ENCODE assay signal across 5 worm cellular contexts in genomic region chrII:2438180-2438579, ce11.
TF ChIP-seq lines count a peak whose summit lies in the region.

No protein-coding gene starts in this region.

TF ChIP-seq in whole organism, L1 larva, 84 proteins besides CTCF, POLR2A, EP300 and RAD21:
- peak; percentile 62 for TF ChIP-seq elt-2 (tag; optimal IDR thresholded peaks at IDR 0.05; lab: Kevin White, UChicago)
- no peak for TF ChIP-seq hlh-17 (GFP tag; optimal IDR thresholded peaks at IDR 0.05; lab: Kevin White, UChicago; ENCODE audit: borderline replicate concordance)
- TF ChIP-seq sup-37 (GFP tag; optimal IDR thresholded peaks at IDR 0.05; lab: Kevin White, UChicago), result no peak
TF ChIP-seq in whole organism, L1 larva: peak in this region for 1.

TF ChIP-seq in whole organism, L2 larva, 48 proteins besides CTCF, POLR2A, EP300 and RAD21:
- TF ChIP-seq ama-1 (optimal IDR thresholded peaks at IDR 0.05; lab: Kevin White, UChicago) (no peak), nhr-129 (tag; optimal IDR thresholded peaks at IDR 0.05; lab: Kevin White, UChicago) (no peak), ceh-16 (tag; optimal IDR thresholded peaks at IDR 0.05; lab: Kevin White, UChicago) (no peak), fos-1 (tag; optimal IDR thresholded peaks at IDR 0.05; lab: Kevin White, UChicago) (peak; percentile 21)

TF ChIP-seq in whole organism, L3 larva, 47 proteins besides CTCF, POLR2A, EP300 and RAD21:
- no peak for TF ChIP-seq unc-62 (GFP tag; optimal IDR thresholded peaks at IDR 0.05; lab: Kevin White, UChicago)
- peak; percentile 34 for TF ChIP-seq pqm-1 (tag; optimal IDR thresholded peaks at IDR 0.05; lab: Kevin White, UChicago)
- TF ChIP-seq nhr-25 (tag; optimal IDR thresholded peaks at IDR 0.05; lab: Kevin White, UChicago), result no peak
- no peak for TF ChIP-seq ceh-16 (tag; optimal IDR thresholded peaks at IDR 0.05; lab: Kevin White, UChicago)
- TF ChIP-seq nhr-23 (tag; optimal IDR thresholded peaks at IDR 0.05; lab: Kevin White, UChicago), result no peak
- TF ChIP-seq ztf-4 (tag; optimal IDR thresholded peaks at IDR 0.05; lab: Kevin White, UChicago), result no peak
- TF ChIP-seq hmg-11 (tag; optimal IDR thresholded peaks at IDR 0.05; lab: Kevin White, UChicago), result no peak
- TF ChIP-seq elt-2 (tag; optimal IDR thresholded peaks at IDR 0.05; lab: Kevin White, UChicago), result peak; percentile 75
- TF ChIP-seq fkh-10 (GFP tag; optimal IDR thresholded peaks at IDR 0.05; lab: Kevin White, UChicago), result no peak
- TF ChIP-seq lin-39 (tag; optimal IDR thresholded peaks at IDR 0.05; lab: Kevin White, UChicago), result no peak
- no peak for TF ChIP-seq egl-27 (tag; optimal IDR thresholded peaks at IDR 0.05; lab: Kevin White, UChicago)
- TF ChIP-seq fkh-2 (tag; optimal IDR thresholded peaks at IDR 0.05; lab: Kevin White, UChicago), result no peak
- no peak for TF ChIP-seq eor-1 (tag; optimal IDR thresholded peaks at IDR 0.05; lab: Kevin White, UChicago)
- TF ChIP-seq nfya-1 (tag; optimal IDR thresholded peaks at IDR 0.05; lab: Kevin White, UChicago; ENCODE audit: insufficient read depth), result no peak
- no peak for TF ChIP-seq elt-1 (tag; optimal IDR thresholded peaks at IDR 0.05; lab: Kevin White, UChicago)
- TF ChIP-seq tbx-2 (tag; optimal IDR thresholded peaks at IDR 0.05; lab: Kevin White, UChicago), result no peak
- no peak for TF ChIP-seq daf-12 (tag; optimal IDR thresholded peaks at IDR 0.05; lab: Kevin White, UChicago)

TF ChIP-seq in whole organism, L4 larva, 104 proteins besides CTCF, POLR2A, EP300 and RAD21:
- TF ChIP-seq nhr-10 (tag; optimal IDR thresholded peaks at IDR 0.05; lab: Kevin White, UChicago) (no peak), pqm-1 (tag; optimal IDR thresholded peaks at IDR 0.05; lab: Kevin White, UChicago) (peak; percentile 71), nhr-42 (GFP tag; IDR thresholded peaks at IDR 0.05; lab: Robert Waterston, UW) (no peak), daf-16 (GFP tag; optimal IDR thresholded peaks at IDR 0.05; lab: Kevin White, UChicago) (no peak), daf-16 (tag; optimal IDR thresholded peaks at IDR 0.05; lab: Kevin White, UChicago) (peak; percentile 2), attf-4 (tag; optimal IDR thresholded peaks at IDR 0.05; lab: Kevin White, UChicago) (no peak)

TF ChIP-seq in whole organism, late embryonic, 69 proteins besides CTCF, POLR2A, EP300 and RAD21:
- peak; percentile 11 for TF ChIP-seq elt-2 (tag; optimal IDR thresholded peaks at IDR 0.05; lab: Kevin White, UChicago)
- no peak for TF ChIP-seq T23F11.4 (GFP tag; optimal IDR thresholded peaks at IDR 0.05; lab: Kevin White, UChicago)

Comparison
In these comparisons a context has a peak if more than half of its experiments do, and no peak if none do; other contexts are left out.
1. Of the 29 proteins assayed by ChIP-seq in both whole organism, L4 larva and whole organism, L1 larva: peak only in whole organism, L4 larva: pqm-1; only in whole organism, L1 larva: none; in both: none; in neither: 28.